Fruit fly (Drosophila melanogaster) whole organism, embryonic: ENCODE results near the gene Dop1R2.

Experiments used
- Asciz ChIP-seq: fragments of 200-800 bp; sonication (Bioruptor generic); optimal IDR thresholded peaks from 2 replicates; lab custom pipeline; 2017; ENCODE audit warnings: missing biosample characterization, mild to moderate bottlenecking, missing genetic modification characterization, missing genetic modification reagents
- BEAF-32 ChIP-seq: fragments of 200-800 bp; sonication (Bioruptor generic); optimal IDR thresholded peaks from 3 replicates; lab custom pipeline; 2017; ENCODE audit warnings: missing biosample characterization, missing genetic modification characterization, mild to moderate bottlenecking, moderate library complexity, missing genetic modification reagents
- C15 ChIP-seq: fragments of 200-800 bp; sonication (Bioruptor generic); IDR thresholded peaks from 3 replicates; pipeline ENCODE4 v1.3.6; 2022; ENCODE audit warnings: missing biosample characterization, missing genetic modification characterization
- CG10654 ChIP-seq: fragments of 200-800 bp; sonication (Bioruptor generic); optimal IDR thresholded peaks from 2 replicates; lab custom pipeline; 2016; ENCODE audit warnings: missing biosample characterization, missing genetic modification characterization
- CG11093 ChIP-seq: fragments of 200-800 bp; sonication (Bioruptor generic); IDR thresholded peaks from 3 replicates; pipeline ENCODE4 v1.3.6; 2022; ENCODE audit warnings: missing biosample characterization, missing genetic modification characterization
- CG11456 ChIP-seq: fragments of 200-800 bp; sonication (Bioruptor generic); IDR thresholded peaks from 3 replicates; pipeline ENCODE4 v1.3.6; 2022; ENCODE audit warnings: missing biosample characterization, missing genetic modification characterization
- CG12769 ChIP-seq: fragments of 200-800 bp; sonication (Bioruptor generic); optimal IDR thresholded peaks from 2 replicates; lab custom pipeline; 2019; ENCODE audit warnings: missing biosample characterization, mild to moderate bottlenecking, missing genetic modification characterization, moderate library complexity
- CG15479 ChIP-seq: fragments of 200-800 bp; sonication (Bioruptor generic); optimal IDR thresholded peaks from 3 replicates; lab custom pipeline; 2019; ENCODE audit warnings: missing biosample characterization, mild to moderate bottlenecking, missing genetic modification characterization, moderate library complexity
- CG16779 ChIP-seq: fragments of 200-800 bp; sonication (Bioruptor generic); IDR thresholded peaks from 2 replicates; pipeline ENCODE4 v1.3.6; 2022; ENCODE audit warnings: missing biosample characterization, missing genetic modification characterization
- CG16813 ChIP-seq: fragments of 200-800 bp; sonication (Bioruptor generic); IDR thresholded peaks from 3 replicates; pipeline ENCODE4 v1.3.6; 2022; ENCODE audit warnings: missing biosample characterization, missing genetic modification characterization; ENCODE audit not compliant: partially characterized antibody
- CG16815 ChIP-seq: fragments of 200-800 bp; sonication (Bioruptor generic); optimal IDR thresholded peaks from 3 replicates; lab custom pipeline; 2017; ENCODE audit warnings: missing biosample characterization, mild to moderate bottlenecking, missing genetic modification characterization
- CG1792 ChIP-seq: fragments of 200-800 bp; sonication (Bioruptor generic); optimal IDR thresholded peaks from 2 replicates; lab custom pipeline; 2016; ENCODE audit warnings: missing biosample characterization, missing genetic modification characterization
- CG18599 ChIP-seq: fragments of 200-800 bp; sonication (Bioruptor generic); optimal IDR thresholded peaks from 3 replicates; lab custom pipeline; 2017; ENCODE audit warnings: missing biosample characterization, missing genetic modification characterization, mild to moderate bottlenecking, moderate library complexity, missing genetic modification reagents
- CG32532 ChIP-seq: fragments of 200-800 bp; sonication (Bioruptor generic); IDR thresholded peaks from 2 replicates; pipeline ENCODE4 v1.3.6; 2022; ENCODE audit warnings: missing biosample characterization, missing genetic modification characterization
- CG34376 ChIP-seq: fragments of 200-800 bp; sonication (Bioruptor generic); optimal IDR thresholded peaks from 2 replicates; lab custom pipeline; 2018; ENCODE audit warnings: missing biosample characterization, mild to moderate bottlenecking, missing genetic modification characterization
- CG4707 ChIP-seq: fragments of 200-800 bp; sonication (Bioruptor generic); optimal IDR thresholded peaks from 2 replicates; lab custom pipeline; 2018; ENCODE audit warnings: missing biosample characterization, mild to moderate bottlenecking, missing genetic modification characterization, moderate library complexity
- CG5180 ChIP-seq: fragments of 200-800 bp; sonication (Bioruptor generic); optimal IDR thresholded peaks from 3 replicates; lab custom pipeline; 2017; ENCODE audit warnings: missing biosample characterization, missing genetic modification characterization, mild to moderate bottlenecking, moderate library complexity, missing genetic modification reagents
- CG6654 ChIP-seq: fragments of 200-800 bp; sonication (Bioruptor generic); optimal IDR thresholded peaks from 2 replicates; lab custom pipeline; 2017; ENCODE audit warnings: missing biosample characterization, mild to moderate bottlenecking, missing genetic modification characterization
- CG7786 ChIP-seq: fragments of 200-800 bp; sonication (Bioruptor generic); optimal IDR thresholded peaks from 2 replicates; lab custom pipeline; 2016; ENCODE audit warnings: missing biosample characterization, missing genetic modification characterization
- CG7928 ChIP-seq: fragments of 200-800 bp; sonication (Bioruptor generic); optimal IDR thresholded peaks from 2 replicates; lab custom pipeline; 2017; ENCODE audit warnings: missing biosample characterization, mild to moderate bottlenecking, missing genetic modification characterization
- CG8290 ChIP-seq, 3 experiments: fragments of 200-800 bp; sonication (Bioruptor generic); optimal IDR thresholded peaks; 2 replicates each; lab custom pipeline; 2016 to 2019; ENCODE audit warnings: missing biosample characterization in 3 of 3, missing genetic modification characterization in 3 of 3, mild to moderate bottlenecking in 2 of 3, moderate library complexity in 1 of 3
- CG9932 ChIP-seq: fragments of 200-800 bp; sonication (Bioruptor generic); IDR thresholded peaks from 2 replicates; pipeline ENCODE4 v1.3.6; 2022; ENCODE audit warnings: missing biosample characterization, missing genetic modification characterization
- Deaf1 ChIP-seq: fragments of 200-800 bp; optimal IDR thresholded peaks from 3 replicates; lab custom pipeline; 2019; ENCODE audit warnings: missing biosample characterization, mild to moderate bottlenecking, missing genetic modification characterization, moderate library complexity
- Dp ChIP-seq: fragments of 200-800 bp; sonication (Bioruptor generic); optimal IDR thresholded peaks from 2 replicates; lab custom pipeline; 2018; ENCODE audit warnings: missing biosample characterization, mild to moderate bottlenecking, missing genetic modification characterization, moderate library complexity
- E2f1 ChIP-seq: fragments of 200-800 bp; sonication (Bioruptor generic); IDR thresholded peaks from 2 replicates; pipeline ENCODE4 v1.3.6; 2022; ENCODE audit warnings: missing biosample characterization, missing genetic modification characterization
- HLHmδ ChIP-seq: fragments of 200-800 bp; sonication (Bioruptor generic); optimal IDR thresholded peaks from 2 replicates; lab custom pipeline; 2018; ENCODE audit warnings: missing biosample characterization, mild to moderate bottlenecking, missing genetic modification characterization, moderate library complexity
- HmgZ ChIP-seq: fragments of 200-800 bp; sonication (Bioruptor generic); optimal IDR thresholded peaks from 2 replicates; lab custom pipeline; 2018; ENCODE audit warnings: missing biosample characterization, mild to moderate bottlenecking, missing genetic modification characterization
- Jarid2 ChIP-seq: fragments of 200-800 bp; sonication (Bioruptor generic); optimal IDR thresholded peaks from 3 replicates; lab custom pipeline; 2017; ENCODE audit warnings: mild to moderate bottlenecking, missing biosample characterization, missing genetic modification reagents, missing genetic modification characterization
- MBD-R2 ChIP-seq: fragments of 200-800 bp; sonication (Bioruptor generic); IDR thresholded peaks from 2 replicates; pipeline ENCODE4 v1.3.6; 2022; ENCODE audit warnings: missing biosample characterization, missing genetic modification characterization
- NFAT ChIP-seq: fragments of 200-800 bp; sonication (Bioruptor generic); IDR thresholded peaks from 2 replicates; pipeline ENCODE4 v1.3.6; 2022; ENCODE audit warnings: missing biosample characterization, missing genetic modification characterization
- Opbp ChIP-seq: fragments of 200-800 bp; sonication (Bioruptor generic); IDR thresholded peaks from 3 replicates; pipeline ENCODE4 v1.3.6; 2022; ENCODE audit warnings: missing biosample characterization, missing genetic modification characterization; ENCODE audit not compliant: partially characterized antibody
- Pdp1 ChIP-seq, 2 experiments: fragments of 200-800 bp; sonication (Bioruptor generic); optimal IDR thresholded peaks; 3 replicates each; lab custom pipeline; 2016; ENCODE audit warnings: missing biosample characterization in 2 of 2, missing genetic modification characterization in 2 of 2, mild to moderate bottlenecking in 1 of 2, moderate library complexity in 1 of 2
- Trl ChIP-seq, 3 experiments: fragments of >200 bp in 2 of 3; fragments of 200-800 bp in 1 of 3; sonication (Bioruptor generic) in 1 of 3; optimal IDR thresholded peaks; 2 replicates in 1 of 3; 3 replicates in 2 of 3; lab custom pipeline; 2016 to 2017; ENCODE audit warnings: missing biosample characterization in 1 of 3, missing genetic modification characterization in 1 of 3
- abd-A ChIP-seq: fragments of 200-800 bp; sonication (Bioruptor generic); optimal IDR thresholded peaks from 3 replicates; lab custom pipeline; 2019; ENCODE audit warnings: missing biosample characterization, mild to moderate bottlenecking, missing genetic modification characterization, moderate library complexity
- ato ChIP-seq: fragments of 200-800 bp; sonication (Bioruptor generic); IDR thresholded peaks from 2 replicates; pipeline ENCODE4 v1.3.6; 2022; ENCODE audit warnings: missing biosample characterization, missing genetic modification characterization; ENCODE audit not compliant: partially characterized antibody
- chinmo ChIP-seq: fragments of 200-800 bp; sonication (Bioruptor generic); IDR thresholded peaks from 4 replicates; pipeline ENCODE4 v1.3.6; 2022; ENCODE audit warnings: missing biosample characterization, missing genetic modification characterization; ENCODE audit not compliant: partially characterized antibody
- crol ChIP-seq: fragments of 200-800 bp; sonication (Bioruptor generic); IDR thresholded peaks from 2 replicates; pipeline ENCODE4 v1.3.6; 2022; ENCODE audit warnings: missing biosample characterization, missing genetic modification characterization
- crp ChIP-seq, 2 experiments: fragments of 200-800 bp; sonication (Bioruptor generic); optimal IDR thresholded peaks; 2 replicates in 1 of 2; 3 replicates in 1 of 2; lab custom pipeline; 2017; ENCODE audit warnings: missing biosample characterization in 2 of 2, missing genetic modification characterization in 2 of 2, mild to moderate bottlenecking in 1 of 2, moderate library complexity in 1 of 2
- dimm ChIP-seq: fragments of 200-800 bp; sonication (Bioruptor generic); IDR thresholded peaks from 2 replicates; pipeline ENCODE4 v1.3.6; 2022; ENCODE audit warnings: missing biosample characterization, missing genetic modification characterization
- gcm ChIP-seq: fragments of 200-800 bp; sonication (Bioruptor generic); optimal IDR thresholded peaks from 2 replicates; lab custom pipeline; 2019; ENCODE audit warnings: missing biosample characterization, mild to moderate bottlenecking, missing genetic modification characterization, moderate library complexity
- lbe ChIP-seq: fragments of 200-800 bp; sonication (Bioruptor generic); optimal IDR thresholded peaks from 2 replicates; lab custom pipeline; 2016; ENCODE audit warnings: missing biosample characterization, mild to moderate bottlenecking, missing genetic modification characterization
- pfk ChIP-seq: fragments of 200-800 bp; sonication (Bioruptor generic); optimal IDR thresholded peaks from 2 replicates; lab custom pipeline; 2018; ENCODE audit warnings: missing biosample characterization, mild to moderate bottlenecking, missing genetic modification characterization, moderate library complexity
- ranshi ChIP-seq: fragments of 200-800 bp; sonication (Bioruptor generic); IDR thresholded peaks from 2 replicates; pipeline ENCODE4 v1.3.6; 2022; ENCODE audit warnings: missing biosample characterization, missing genetic modification characterization
- run ChIP-seq: fragments of 200-800 bp; sonication (Bioruptor generic); optimal IDR thresholded peaks from 3 replicates; lab custom pipeline; 2018; ENCODE audit warnings: missing biosample characterization, mild to moderate bottlenecking, missing genetic modification characterization
- salm ChIP-seq: fragments of 200-800 bp; sonication (Bioruptor generic); optimal IDR thresholded peaks from 2 replicates; lab custom pipeline; 2018; ENCODE audit warnings: missing biosample characterization, mild to moderate bottlenecking, missing genetic modification characterization
- sc ChIP-seq, 3 experiments: fragments of >200 bp in 2 of 3; fragments of 200-800 bp in 1 of 3; sonication (Bioruptor generic) in 1 of 3; optimal IDR thresholded peaks; 2 replicates in 2 of 3; 3 replicates in 1 of 3; lab custom pipeline; 2017; ENCODE audit warnings: mild to moderate bottlenecking in 1 of 3, missing biosample characterization in 1 of 3, missing genetic modification characterization in 1 of 3, missing genetic modification reagents in 1 of 3
- scrt ChIP-seq: fragments of 200-800 bp; sonication (Bioruptor generic); optimal IDR thresholded peaks from 2 replicates; lab custom pipeline; 2018; ENCODE audit warnings: missing biosample characterization, mild to moderate bottlenecking, missing genetic modification characterization, moderate library complexity
- sr ChIP-seq: fragments of 200-800 bp; sonication (Bioruptor generic); IDR thresholded peaks from 3 replicates; pipeline ENCODE4 v1.3.6; 2022; ENCODE audit warnings: missing biosample characterization, missing genetic modification characterization

The Dop1R2 gene

DNA sequence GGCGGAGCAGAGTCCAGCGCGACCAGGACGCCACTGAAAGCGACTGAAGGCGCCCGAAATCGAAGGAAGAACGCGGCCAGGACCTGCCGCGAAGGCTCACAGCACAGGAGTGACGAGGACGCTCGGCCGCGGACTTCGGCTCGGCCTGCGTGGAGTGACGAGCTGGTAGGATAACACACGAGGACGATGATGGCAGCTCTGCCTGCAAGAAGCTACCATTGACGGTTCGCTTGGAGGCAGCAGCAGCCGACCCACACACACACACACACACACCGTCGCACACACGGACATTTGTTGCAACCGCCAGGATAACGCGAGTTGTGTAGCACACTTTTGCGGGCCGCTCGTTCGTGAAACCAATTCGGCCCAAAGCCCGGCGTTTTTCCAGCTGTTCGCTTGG is at the start of gene Dop1R2:
Dop1R2 (minus strand) TSS at position 35 of the 400 bp plus-strand sequence.
- TF ChIP-seq Dp (GFP tag; lab: Kevin White, UChicago) (peak; percentile 18), CG18599 (peak; percentile 1), E2f1 (GFP tag; lab: Robert Waterston, UW) (peak; percentile 23; the same call in 1 of the 2 replicates), pfk (GFP tag; lab: Kevin White, UChicago) (no peak), CG34376 (GFP tag; lab: Kevin White, UChicago) (no peak), CG16779 (no peak), scrt (peak; percentile 41), CG16815 (GFP tag; lab: Kevin White, UChicago) (no peak), CG15479 (no peak), chinmo (GFP tag; lab: Robert Waterston, UW) (0 out of 4 replicates have a peak, but pooled peaks have one; percentile 21), CG9932 (GFP tag; lab: Robert Waterston, UW) (peak; percentile 43), abd-A (tag; lab: Kevin White, UChicago) (peak; percentile 45), Opbp (GFP tag; lab: Robert Waterston, UW) (no peak), CG7928 (GFP tag; lab: Kevin White, UChicago) (no peak), Pdp1 (GFP tag; optimal IDR thresholded peaks at IDR 0.05; lab: Kevin White, UChicago) (no peak), NFAT (GFP tag; lab: Robert Waterston, UW) (no peak), crol (GFP tag; lab: Robert Waterston, UW) (no peak), dimm (GFP tag; lab: Robert Waterston, UW) (no peak), BEAF-32 (GFP tag; lab: Kevin White, UChicago) (no peak), HmgZ (tag; lab: Kevin White, UChicago) (no peak), CG1792 (GFP tag; lab: Kevin White, UChicago) (no peak), CG12769 (tag; lab: Kevin White, UChicago) (no peak), Trl (optimal IDR thresholded peaks at IDR 0.05; lab: Kevin White, UChicago) (no peak), Trl (GFP tag; optimal IDR thresholded peaks at IDR 0.05; lab: Kevin White, UChicago) (no peak), HLHmδ (GFP tag; lab: Kevin White, UChicago) (no peak), CG7786 (GFP tag; lab: Kevin White, UChicago) (no peak), ranshi (no peak), crp (GFP tag; optimal IDR thresholded peaks at IDR 0.05; lab: Kevin White, UChicago) (no peak), MBD-R2 (GFP tag; lab: Robert Waterston, UW) (no peak), Asciz (GFP tag; lab: Kevin White, UChicago) (no peak), sr (GFP tag; lab: Robert Waterston, UW) (no peak), salm (tag; lab: Kevin White, UChicago) (no peak), run (tag; lab: Kevin White, UChicago) (no peak), CG5180 (GFP tag; lab: Kevin White, UChicago) (peak; percentile 59), Jarid2 (peak; percentile 0), C15 (GFP tag; lab: Robert Waterston, UW) (no peak), CG6654 (no peak), Deaf1 (tag; lab: Kevin White, UChicago) (peak; percentile 96), gcm (GFP tag; lab: Kevin White, UChicago) (no peak), CG11093 (no peak), CG8290 (GFP tag; optimal IDR thresholded peaks at IDR 0.05; lab: Kevin White, UChicago) (no peak), CG8290 (tag; optimal IDR thresholded peaks at IDR 0.05; lab: Kevin White, UChicago) (no peak), CG11456 (0 out of 3 replicates have a peak, but pooled peaks have one; percentile 20), sc (optimal IDR thresholded peaks at IDR 0.05; lab: Kevin White, UChicago) (no peak), sc (GFP tag; optimal IDR thresholded peaks at IDR 0.05; lab: Kevin White, UChicago) (no peak), CG32532 (GFP tag; lab: Robert Waterston, UW) (0 out of 2 replicates have a peak, but pooled peaks have one; percentile 20), CG4707 (GFP tag; lab: Kevin White, UChicago) (no peak), CG16813 (GFP tag; lab: Robert Waterston, UW) (no peak), CG10654 (GFP tag; lab: Kevin White, UChicago) (no peak), ato (GFP tag; lab: Robert Waterston, UW) (no peak), lbe (GFP tag; lab: Kevin White, UChicago) (no peak)
